Fruit fly (Drosophila melanogaster) whole organism, wandering third instar larva: ENCODE data around the gene arg.

Source experiments
- Abd-B ChIP-seq: fragments of >200 bp; optimal IDR thresholded peaks from 2 replicates; lab custom pipeline; 2017; ENCODE audit warnings: missing biosample characterization, missing genetic modification characterization
- CG32264 ChIP-seq: fragments of 200-800 bp; sonication (Bioruptor generic); optimal IDR thresholded peaks from 2 replicates; lab custom pipeline; 2016; ENCODE audit warnings: missing biosample characterization, missing genetic modification characterization
- CG9705 ChIP-seq: fragments of 200-800 bp; sonication (Bioruptor generic); optimal IDR thresholded peaks from 2 replicates; lab custom pipeline; 2018; ENCODE audit warnings: missing biosample characterization, mild to moderate bottlenecking, missing genetic modification characterization
- CrebA ChIP-seq: fragments of 200-800 bp; sonication (Bioruptor generic); optimal IDR thresholded peaks from 2 replicates; lab custom pipeline; 2016; ENCODE audit warnings: missing biosample characterization, mild to moderate bottlenecking, missing genetic modification characterization, borderline replicate concordance
- Dfd ChIP-seq: fragments of >200 bp; optimal IDR thresholded peaks from 2 replicates; lab custom pipeline; 2017; ENCODE audit warnings: missing biosample characterization, missing genetic modification characterization
- Dif ChIP-seq: fragments of 200-275, 200-300 bp; sonication (Bioruptor generic); optimal IDR thresholded peaks from 2 replicates; lab custom pipeline; 2018; ENCODE audit warnings: missing biosample characterization, missing genetic modification characterization; ENCODE audit not compliant: partially characterized antibody
- GATAd ChIP-seq: sonication (Bioruptor generic); optimal IDR thresholded peaks from 2 replicates; lab custom pipeline; 2016; ENCODE audit warnings: missing biosample characterization, missing genetic modification characterization
- HLH106 ChIP-seq: fragments of 200-800 bp; optimal IDR thresholded peaks from 3 replicates; lab custom pipeline; 2019; ENCODE audit warnings: missing biosample characterization, mild to moderate bottlenecking, missing genetic modification characterization, moderate library complexity
- Hnf4 ChIP-seq: fragments of 200-800 bp; sonication (Bioruptor generic); optimal IDR thresholded peaks from 2 replicates; lab custom pipeline; 2016; ENCODE audit warnings: missing biosample characterization, mild to moderate bottlenecking, missing genetic modification characterization
- Hr78 ChIP-seq: fragments of >200 bp; optimal IDR thresholded peaks from 2 replicates; lab custom pipeline; 2017; ENCODE audit warnings: missing biosample characterization, missing genetic modification characterization
- Hr83 ChIP-seq: fragments of 200-300 bp; sonication (Bioruptor generic); optimal IDR thresholded peaks from 2 replicates; lab custom pipeline; 2016; ENCODE audit warnings: missing biosample characterization, mild to moderate bottlenecking, missing genetic modification characterization, moderate library complexity; ENCODE audit not compliant: poor library complexity, severe bottlenecking
- Jra ChIP-seq: sonication (Bioruptor generic); optimal IDR thresholded peaks from 2 replicates; lab custom pipeline; 2016; ENCODE audit warnings: missing biosample characterization, missing genetic modification characterization
- Mio ChIP-seq: sonication (Bioruptor generic); optimal IDR thresholded peaks from 2 replicates; lab custom pipeline; 2016; ENCODE audit warnings: missing biosample characterization, missing genetic modification characterization
- Myc ChIP-seq: fragments of >200 bp; optimal IDR thresholded peaks from 2 replicates; lab custom pipeline; 2017
- N ChIP-seq: fragments of >200 bp; optimal IDR thresholded peaks from 2 replicates; lab custom pipeline; 2018; ENCODE audit warnings: missing biosample characterization, missing external identifiers, missing genetic modification characterization
- Rel ChIP-seq, 2 experiments: fragments of 200-800 bp; sonication (Bioruptor generic) in 1 of 2; optimal IDR thresholded peaks; 2 replicates in 1 of 2; 3 replicates in 1 of 2; lab custom pipeline; 2016 to 2019; ENCODE audit warnings: mild to moderate bottlenecking in 2 of 2, missing biosample characterization in 2 of 2, missing genetic modification characterization in 2 of 2, moderate library complexity in 1 of 2
- Sp1 ChIP-seq: fragments of 200-800 bp; sonication (Bioruptor generic); optimal IDR thresholded peaks from 3 replicates; lab custom pipeline; 2019; ENCODE audit warnings: missing biosample characterization, mild to moderate bottlenecking, missing genetic modification characterization, moderate library complexity
- br ChIP-seq: fragments of 200-800 bp; sonication (Bioruptor generic); optimal IDR thresholded peaks from 2 replicates; lab custom pipeline; 2016; ENCODE audit warnings: missing biosample characterization, missing genetic modification characterization
- dl ChIP-seq, 2 experiments: fragments of 175-275, 200-275 bp in 1 of 2; fragments of 200-275 bp in 1 of 2; sonication (Bioruptor generic); optimal IDR thresholded peaks; lab custom pipeline; 2018; ENCODE audit warnings: mild to moderate bottlenecking in 2 of 2, missing biosample characterization in 2 of 2, missing genetic modification characterization in 2 of 2, moderate library complexity in 2 of 2; ENCODE audit not compliant: partially characterized antibody in 2 of 2, insufficient read depth in 1 of 2
- dmrt93B ChIP-seq: fragments of 200-800 bp; sonication (Bioruptor generic); optimal IDR thresholded peaks from 2 replicates; lab custom pipeline; 2018; ENCODE audit warnings: missing biosample characterization, mild to moderate bottlenecking, missing genetic modification characterization
- dsf ChIP-seq: sonication (Bioruptor generic); optimal IDR thresholded peaks from 2 replicates; lab custom pipeline; 2016; ENCODE audit warnings: missing biosample characterization, missing genetic modification characterization, borderline replicate concordance
- ey ChIP-seq: fragments of 200-800 bp; sonication (Bioruptor generic); optimal IDR thresholded peaks from 2 replicates; lab custom pipeline; 2016; ENCODE audit warnings: missing biosample characterization, missing genetic modification characterization
- foxo ChIP-seq, 2 experiments: fragments of 200-800 bp; sonication (Bioruptor generic); optimal IDR thresholded peaks; 2 replicates in 1 of 2; 3 replicates in 1 of 2; lab custom pipeline; 2016 to 2017; ENCODE audit warnings: missing biosample characterization in 2 of 2, missing genetic modification characterization in 2 of 2
- fru ChIP-seq: fragments of 200-800 bp; sonication (Bioruptor generic); optimal IDR thresholded peaks from 3 replicates; lab custom pipeline; 2016; ENCODE audit warnings: missing biosample characterization, mild to moderate bottlenecking, missing genetic modification characterization
- h ChIP-seq: fragments of 200-800 bp; sonication (Bioruptor generic); optimal IDR thresholded peaks from 3 replicates; lab custom pipeline; 2016; ENCODE audit warnings: missing biosample characterization, mild to moderate bottlenecking, missing genetic modification characterization
- jim ChIP-seq: fragments of 175-275, 200-325 bp; sonication (Bioruptor generic); optimal IDR thresholded peaks from 2 replicates; lab custom pipeline; 2016; ENCODE audit warnings: missing biosample characterization, mild to moderate bottlenecking, missing genetic modification characterization
- lola ChIP-seq: fragments of >200 bp; optimal IDR thresholded peaks from 2 replicates; lab custom pipeline; 2017; ENCODE audit warnings: missing biosample characterization, missing genetic modification characterization
- pan ChIP-seq: fragments of >200 bp; optimal IDR thresholded peaks from 2 replicates; lab custom pipeline; 2017
- psq ChIP-seq: fragments of 200-800 bp; sonication (Bioruptor generic); optimal IDR thresholded peaks from 3 replicates; lab custom pipeline; 2017; ENCODE audit warnings: missing biosample characterization, mild to moderate bottlenecking, missing genetic modification characterization, moderate library complexity
- sage ChIP-seq: fragments of 200-800 bp; sonication (Bioruptor generic); optimal IDR thresholded peaks from 2 replicates; lab custom pipeline; 2016; ENCODE audit warnings: missing biosample characterization, mild to moderate bottlenecking, missing genetic modification characterization
- sv ChIP-seq: fragments of 200-800 bp; sonication (Bioruptor generic); optimal IDR thresholded peaks from 3 replicates; lab custom pipeline; 2016; ENCODE audit warnings: missing biosample characterization, missing genetic modification characterization
- usp ChIP-seq: fragments of >200 bp; optimal IDR thresholded peaks from 2 replicates; lab custom pipeline; 2017; ENCODE audit warnings: missing biosample characterization, missing genetic modification characterization

The arg gene

dm6 chrX:510528-510927, 1.3 kb downstream of the arg start:
- TF ChIP-seq Mio (GFP tag; lab: Kevin White, UChicago), result no peak
- TF ChIP-seq Hr78 (GFP tag; lab: Kevin White, UChicago), result no peak
- TF ChIP-seq Hnf4 (GFP tag; lab: Kevin White, UChicago), result peak; percentile 39
- no peak for TF ChIP-seq foxo (GFP tag; optimal IDR thresholded peaks at IDR 0.05; lab: Kevin White, UChicago)
- TF ChIP-seq Dif, result no peak
- peak; percentile 16 for TF ChIP-seq psq
- no peak for TF ChIP-seq Rel (GFP tag; optimal IDR thresholded peaks at IDR 0.05; lab: Kevin White, UChicago)
- TF ChIP-seq Rel (tag; optimal IDR thresholded peaks at IDR 0.05; lab: Kevin White, UChicago), result peak; percentile 54
- TF ChIP-seq CrebA (GFP tag; lab: Kevin White, UChicago), result no peak
- peak; percentile 29 for TF ChIP-seq br (GFP tag; lab: Kevin White, UChicago)
- no peak for TF ChIP-seq Hr83

- no peak for TF ChIP-seq GATAd (GFP tag; lab: Kevin White, UChicago)
These were observed 3.3 kb downstream of the arg start for dm6 chrX:512527-512926.

dm6 chrX:515676-516075, 6.4 kb downstream of the arg start:
- no peak for TF ChIP-seq GATAd (GFP tag; lab: Kevin White, UChicago)
- no peak for TF ChIP-seq sv (GFP tag; lab: Kevin White, UChicago)
- TF ChIP-seq Rel (GFP tag; optimal IDR thresholded peaks at IDR 0.05; lab: Kevin White, UChicago), result no peak
- TF ChIP-seq Rel (tag; optimal IDR thresholded peaks at IDR 0.05; lab: Kevin White, UChicago), result no peak
- TF ChIP-seq usp (GFP tag; lab: Kevin White, UChicago), result no peak
- no peak for TF ChIP-seq ey (GFP tag; lab: Kevin White, UChicago)
- TF ChIP-seq pan (lab: Kevin White, UChicago), result no peak
- no peak for TF ChIP-seq Jra (GFP tag; lab: Kevin White, UChicago)
- no peak for TF ChIP-seq Dif
- no peak for TF ChIP-seq Dfd (GFP tag; lab: Kevin White, UChicago)

dm6 chrX:518858-519257, 9.6 kb downstream of the arg start:
- TF ChIP-seq Abd-B (no peak), h (no peak), foxo (GFP tag; optimal IDR thresholded peaks at IDR 0.05; lab: Kevin White, UChicago) (no peak), dl (GFP tag; optimal IDR thresholded peaks at IDR 0.05; lab: Kevin White, UChicago; ENCODE audit: insufficient read depth in 1 of 2, partially characterized antibody in 2 of 2) (no peak), N (GFP tag; lab: Kevin White, UChicago) (no peak), dsf (no peak), sage (no peak), ey (GFP tag; lab: Kevin White, UChicago) (no peak), Myc (lab: Kevin White, UChicago) (no peak), CG32264 (GFP tag; lab: Kevin White, UChicago) (no peak), lola (GFP tag; lab: Kevin White, UChicago) (no peak)

- TF ChIP-seq psq (no peak), Sp1 (GFP tag; lab: Kevin White, UChicago) (no peak), Abd-B (no peak), lola (GFP tag; lab: Kevin White, UChicago) (no peak), CG9705 (GFP tag; lab: Kevin White, UChicago) (no peak), fru (GFP tag; lab: Kevin White, UChicago) (no peak), dmrt93B (no peak), Hr78 (GFP tag; lab: Kevin White, UChicago) (no peak), Jra (GFP tag; lab: Kevin White, UChicago) (no peak), pan (lab: Kevin White, UChicago) (no peak), CG32264 (GFP tag; lab: Kevin White, UChicago) (no peak), GATAd (GFP tag; lab: Kevin White, UChicago) (no peak), sv (GFP tag; lab: Kevin White, UChicago) (no peak), HLH106 (tag; lab: Kevin White, UChicago) (no peak), N (GFP tag; lab: Kevin White, UChicago) (no peak), CrebA (GFP tag; lab: Kevin White, UChicago) (no peak), Dfd (GFP tag; lab: Kevin White, UChicago) (no peak), dl (GFP tag; optimal IDR thresholded peaks at IDR 0.05; lab: Kevin White, UChicago; ENCODE audit: insufficient read depth in 1 of 2, partially characterized antibody in 2 of 2) (no peak), br (GFP tag; lab: Kevin White, UChicago) (no peak), jim (no peak)
These were observed 11.1 kb downstream of the arg start for dm6 chrX:520215-520861.
